Fruit fly (Drosophila melanogaster) Kc167 (cell line): ENCODE data around the gene CG34181.

Experiments
- Myc ChIP-seq: fragments of >200 bp; optimal IDR thresholded peaks from 2 replicates; lab custom pipeline; 2017; ENCODE audit warnings: missing external identifiers
- h ChIP-seq: fragments of >200 bp; optimal IDR thresholded peaks from 3 replicates; lab custom pipeline; 2018; ENCODE audit warnings: missing external identifiers
- psq ChIP-seq: fragments of >200 bp; optimal IDR thresholded peaks from 2 replicates; lab custom pipeline; 2017; ENCODE audit warnings: missing external identifiers
- ttk ChIP-seq: sonication (Bioruptor generic); optimal IDR thresholded peaks from 2 replicates; lab custom pipeline; 2017; ENCODE audit warnings: missing external identifiers

- no peak for TF ChIP-seq psq
- TF ChIP-seq h (lab: Kevin White, UChicago), result no peak
- TF ChIP-seq Myc (lab: Kevin White, UChicago), result no peak
- no peak for TF ChIP-seq ttk (lab: Kevin White, UChicago)
Observed at dm6 chr2L:9386270-9386669, 18.8 kb downstream of the CG34181 start.
